Fruit fly (Drosophila melanogaster) whole organism, prepupa: ENCODE data around the gene Dbct.

Source experiments
- Blimp-1 ChIP-seq: fragments of 200-800 bp; sonication (Bioruptor generic); optimal IDR thresholded peaks from 3 replicates; lab custom pipeline; 2017; ENCODE audit warnings: missing biosample characterization, missing genetic modification characterization, mild to moderate bottlenecking, moderate library complexity, missing genetic modification reagents
- CG11762 ChIP-seq: fragments of 200-800 bp; sonication (Bioruptor generic); optimal IDR thresholded peaks from 3 replicates; lab custom pipeline; 2016; ENCODE audit warnings: missing biosample characterization, missing genetic modification characterization; ENCODE audit not compliant: insufficient read depth
- CG15336 ChIP-seq: fragments of 200-800 bp; sonication (Bioruptor generic); IDR thresholded peaks from 2 replicates; pipeline ENCODE4 v1.3.6; 2022; ENCODE audit warnings: missing biosample characterization, missing genetic modification characterization
- CG31627 ChIP-seq: fragments of 200-800 bp; sonication (Bioruptor generic); optimal IDR thresholded peaks from 3 replicates; lab custom pipeline; 2016; ENCODE audit warnings: missing biosample characterization, missing genetic modification characterization
- CG34406 ChIP-seq: fragments of 200-800 bp; sonication (Bioruptor generic); optimal IDR thresholded peaks from 3 replicates; lab custom pipeline; 2016; ENCODE audit warnings: missing biosample characterization, missing genetic modification characterization
- CG4318 ChIP-seq: fragments of 200-800 bp; sonication (Bioruptor generic); optimal IDR thresholded peaks from 3 replicates; lab custom pipeline; 2017; ENCODE audit warnings: missing biosample characterization, mild to moderate bottlenecking, missing genetic modification characterization
- CG6276 ChIP-seq: fragments of 200-800 bp; sonication (Bioruptor generic); optimal IDR thresholded peaks from 2 replicates; lab custom pipeline; 2017; ENCODE audit warnings: missing biosample characterization, mild to moderate bottlenecking, missing genetic modification characterization
- CG6792 ChIP-seq: fragments of 200-800 bp; sonication (Bioruptor generic); optimal IDR thresholded peaks from 3 replicates; lab custom pipeline; 2016; ENCODE audit warnings: missing biosample characterization, missing genetic modification characterization
- CG6854 ChIP-seq: fragments of 200-800 bp; sonication (Bioruptor generic); optimal IDR thresholded peaks from 2 replicates; lab custom pipeline; 2017; ENCODE audit warnings: missing biosample characterization, mild to moderate bottlenecking, missing genetic modification characterization
- CG7368 ChIP-seq: fragments of 200-800 bp; sonication (Bioruptor generic); optimal IDR thresholded peaks from 3 replicates; lab custom pipeline; 2016; ENCODE audit warnings: missing biosample characterization, missing genetic modification characterization
- CG8632 ChIP-seq: fragments of 200-800 bp; sonication (Bioruptor generic); optimal IDR thresholded peaks from 3 replicates; lab custom pipeline; 2016; ENCODE audit warnings: missing biosample characterization, missing genetic modification characterization
- Eip75B ChIP-seq: fragments of 200-800 bp; sonication (Bioruptor generic); optimal IDR thresholded peaks from 3 replicates; lab custom pipeline; 2016; ENCODE audit warnings: missing biosample characterization, missing genetic modification characterization
- Eip78C ChIP-seq: fragments of 200-800 bp; sonication (Bioruptor generic); peaks from one replicate; lab custom pipeline; 2016; ENCODE audit warnings: missing biosample characterization, missing genetic modification characterization
- Ets21C ChIP-seq: fragments of 200-800 bp; sonication (Bioruptor generic); optimal IDR thresholded peaks from 3 replicates; lab custom pipeline; 2016; ENCODE audit warnings: missing biosample characterization, missing genetic modification characterization
- Ets96B ChIP-seq: fragments of 200-800 bp; optimal IDR thresholded peaks from 2 replicates; lab custom pipeline; 2019; ENCODE audit warnings: missing biosample characterization, mild to moderate bottlenecking, missing genetic modification characterization, moderate library complexity
- Gug ChIP-seq: fragments of 200-800 bp; sonication (Bioruptor generic); IDR thresholded peaks from 2 replicates; pipeline ENCODE4 v1.3.6; 2022; ENCODE audit warnings: missing biosample characterization, missing genetic modification characterization
- Hr39 ChIP-seq: fragments of 200-800 bp; sonication (Bioruptor generic); optimal IDR thresholded peaks from 2 replicates; lab custom pipeline; 2016; ENCODE audit warnings: missing biosample characterization, missing genetic modification characterization
- Lpt ChIP-seq: fragments of 200-800 bp; sonication (Bioruptor generic); optimal IDR thresholded peaks from 3 replicates; lab custom pipeline; 2016; ENCODE audit warnings: missing biosample characterization, missing genetic modification characterization
- Met ChIP-seq: fragments of 200-800 bp; sonication (Bioruptor generic); optimal IDR thresholded peaks from 3 replicates; lab custom pipeline; 2016; ENCODE audit warnings: missing biosample characterization, missing genetic modification characterization
- OdsH ChIP-seq: fragments of 200-800 bp; sonication (Bioruptor generic); optimal IDR thresholded peaks from 3 replicates; lab custom pipeline; 2016; ENCODE audit warnings: missing biosample characterization, missing genetic modification characterization
- Smox ChIP-seq: fragments of 200-800 bp; sonication (Bioruptor generic); optimal IDR thresholded peaks from 3 replicates; lab custom pipeline; 2016; ENCODE audit warnings: missing biosample characterization, missing genetic modification characterization
- Sox102F ChIP-seq: fragments of 200-800 bp; sonication (Bioruptor generic); optimal IDR thresholded peaks from 2 replicates; lab custom pipeline; 2016; ENCODE audit warnings: missing biosample characterization, mild to moderate bottlenecking, missing genetic modification characterization
- acj6 ChIP-seq: fragments of 200-800 bp; sonication (Bioruptor generic); optimal IDR thresholded peaks from 3 replicates; lab custom pipeline; 2016; ENCODE audit warnings: missing biosample characterization, missing genetic modification characterization
- cyc ChIP-seq: fragments of 200-800 bp; sonication (Bioruptor generic); optimal IDR thresholded peaks from 3 replicates; lab custom pipeline; 2016; ENCODE audit warnings: missing biosample characterization, missing genetic modification characterization
- dac ChIP-seq: fragments of 200-800 bp; sonication (Bioruptor generic); optimal IDR thresholded peaks from 2 replicates; lab custom pipeline; 2017; ENCODE audit warnings: missing biosample characterization, mild to moderate bottlenecking, missing genetic modification characterization
- eg ChIP-seq: fragments of 200-800 bp; sonication (Bioruptor generic); IDR thresholded peaks from 3 replicates; pipeline ENCODE4 v1.3.6; 2022; ENCODE audit warnings: missing biosample characterization, missing genetic modification characterization
- esn ChIP-seq: fragments of 200-800 bp; sonication (Bioruptor generic); optimal IDR thresholded peaks from 2 replicates; lab custom pipeline; 2016; ENCODE audit warnings: missing biosample characterization, mild to moderate bottlenecking, missing genetic modification characterization, moderate library complexity
- fd85E ChIP-seq: fragments of 200-800 bp; sonication (Bioruptor generic); optimal IDR thresholded peaks from 3 replicates; lab custom pipeline; 2016; ENCODE audit warnings: missing biosample characterization, missing genetic modification characterization
- fkh ChIP-seq: fragments of 200-800 bp; sonication (Bioruptor generic); optimal IDR thresholded peaks from 3 replicates; lab custom pipeline; 2017; ENCODE audit warnings: missing biosample characterization, mild to moderate bottlenecking, missing genetic modification characterization, moderate library complexity
- lz ChIP-seq: fragments of 200-800 bp; sonication (Bioruptor generic); optimal IDR thresholded peaks from 3 replicates; lab custom pipeline; 2016; ENCODE audit warnings: missing biosample characterization, missing genetic modification characterization
- net ChIP-seq: fragments of 200-800 bp; sonication (Bioruptor generic); optimal IDR thresholded peaks from 3 replicates; lab custom pipeline; 2016; ENCODE audit warnings: missing biosample characterization, missing genetic modification characterization
- pdm3 ChIP-seq: fragments of 200-800 bp; sonication (Bioruptor generic); optimal IDR thresholded peaks from 3 replicates; lab custom pipeline; 2016; ENCODE audit warnings: missing biosample characterization, missing genetic modification characterization
- salr ChIP-seq, 2 experiments: fragments of 200-800 bp; sonication (Bioruptor generic); optimal IDR thresholded peaks; 3 replicates each; lab custom pipeline; 2016 to 2018; ENCODE audit warnings: missing biosample characterization in 2 of 2, missing genetic modification characterization in 2 of 2, mild to moderate bottlenecking in 1 of 2
- ss ChIP-seq, 2 experiments: fragments of 200-800 bp; sonication (Bioruptor generic); optimal IDR thresholded peaks; 2 replicates in 1 of 2; 3 replicates in 1 of 2; lab custom pipeline; 2017 to 2018; ENCODE audit warnings: mild to moderate bottlenecking in 2 of 2, missing biosample characterization in 2 of 2, missing genetic modification characterization in 2 of 2, moderate library complexity in 1 of 2
- svp ChIP-seq: fragments of 200-800 bp; sonication (Bioruptor generic); peaks from one replicate; lab custom pipeline; 2016; ENCODE audit warnings: missing biosample characterization, missing genetic modification characterization
- topi ChIP-seq: fragments of 200-800 bp; sonication (Bioruptor generic); optimal IDR thresholded peaks from 3 replicates; lab custom pipeline; 2016; ENCODE audit warnings: missing biosample characterization, missing genetic modification characterization
- vri ChIP-seq: fragments of 200-800 bp; sonication (Bioruptor generic); optimal IDR thresholded peaks from 3 replicates; lab custom pipeline; 2016; ENCODE audit warnings: missing biosample characterization, mild to moderate bottlenecking, missing genetic modification characterization

Gene Dbct

DNA sequence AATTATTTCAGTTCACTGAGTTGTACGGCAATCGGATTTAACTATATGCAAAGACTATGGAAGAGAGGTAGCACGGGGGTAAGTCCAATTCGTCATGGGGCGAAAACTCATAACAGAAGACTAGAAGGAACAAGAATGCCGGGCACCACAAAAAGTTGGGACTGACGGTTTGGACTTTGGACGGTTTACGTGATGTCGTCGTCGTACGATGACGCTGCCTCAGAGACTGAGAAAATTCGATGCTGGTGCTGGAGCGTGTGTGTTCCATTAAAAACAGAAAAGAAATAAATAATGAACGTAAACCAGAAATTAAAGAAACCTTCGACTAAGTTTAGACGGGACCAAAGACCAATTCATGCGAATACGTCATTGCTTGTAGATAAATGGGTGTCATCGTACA, 6.0 kb upstream of the Dbct start (continued):
- no peak for TF ChIP-seq Eip75B (GFP tag; lab: Kevin White, UChicago)
- TF ChIP-seq CG6792 (GFP tag; lab: Kevin White, UChicago), result no peak
- peak; percentile 13 for TF ChIP-seq Lpt (GFP tag; lab: Kevin White, UChicago)
- TF ChIP-seq net, result peak; percentile 21
- TF ChIP-seq Smox (GFP tag; lab: Kevin White, UChicago), result no peak
- no peak for TF ChIP-seq svp
- peak; percentile 48 for TF ChIP-seq CG6276 (GFP tag; lab: Kevin White, UChicago)
- no peak; the same call in 1 of the 2 replicates for TF ChIP-seq CG15336 (GFP tag; lab: Robert Waterston, UW)
- TF ChIP-seq Sox102F (GFP tag; lab: Kevin White, UChicago), result no peak
- TF ChIP-seq CG31627, result no peak
- TF ChIP-seq Ets21C, result no peak
- TF ChIP-seq CG7368 (GFP tag; lab: Kevin White, UChicago), result no peak
- no peak for TF ChIP-seq lz (GFP tag; lab: Kevin White, UChicago)
- TF ChIP-seq OdsH (GFP tag; lab: Kevin White, UChicago), result no peak
- peak; percentile 1 for TF ChIP-seq CG6854 (GFP tag; lab: Kevin White, UChicago)
- no peak for TF ChIP-seq cyc (GFP tag; lab: Kevin White, UChicago)
- no peak for TF ChIP-seq Ets96B (tag; lab: Kevin White, UChicago)

DNA sequence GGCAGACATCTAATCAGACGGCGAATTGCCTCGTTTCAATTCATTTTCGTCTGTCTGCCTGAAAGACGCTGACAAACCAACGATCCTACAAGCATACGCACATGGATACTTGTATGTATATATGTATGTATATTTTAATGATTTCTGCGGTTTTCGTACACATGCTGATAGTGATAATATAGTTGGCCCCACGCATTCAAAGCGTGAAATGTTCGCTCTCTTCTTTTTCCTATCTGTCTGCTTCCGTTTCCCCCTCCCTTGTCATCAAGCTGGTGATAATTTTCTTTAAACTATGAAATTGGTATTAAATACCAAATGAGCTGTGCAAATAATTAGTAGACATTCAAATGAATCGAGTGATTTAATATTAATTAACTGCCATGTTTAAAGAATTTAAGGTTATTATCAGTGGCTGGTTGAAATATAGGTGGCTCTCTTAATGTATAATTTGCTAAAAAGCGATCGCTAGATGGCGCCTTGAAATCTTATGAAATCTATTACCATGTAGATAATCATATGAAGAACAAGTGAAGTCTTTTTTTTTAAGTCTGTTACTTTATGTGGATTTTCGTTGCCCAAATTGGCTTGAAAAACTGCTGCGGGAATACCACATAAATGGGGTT, 5.0 kb upstream of the Dbct start, which contains the start of gene CG33177:
Gene CG33177 (plus strand): TSS at position 588 of the 623 bp plus-strand sequence.
- no peak for TF ChIP-seq CG15336 (GFP tag; lab: Robert Waterston, UW)
- TF ChIP-seq vri (GFP tag; lab: Kevin White, UChicago), result peak; percentile 37
- TF ChIP-seq salr (GFP tag; optimal IDR thresholded peaks at IDR 0.05; lab: Kevin White, UChicago), result no peak
- TF ChIP-seq ss (GFP tag; optimal IDR thresholded peaks at IDR 0.05; lab: Kevin White, UChicago), result no peak
- TF ChIP-seq CG6276 (GFP tag; lab: Kevin White, UChicago), result no peak
- TF ChIP-seq topi, result peak; percentile 12
- no peak for TF ChIP-seq CG8632 (GFP tag; lab: Kevin White, UChicago)
- TF ChIP-seq esn (GFP tag; lab: Kevin White, UChicago), result peak; percentile 29
- no peak for TF ChIP-seq CG4318 (GFP tag; lab: Kevin White, UChicago)
- TF ChIP-seq Hr39 (GFP tag; lab: Kevin White, UChicago), result peak; percentile 42
- TF ChIP-seq lz (GFP tag; lab: Kevin White, UChicago), result peak; percentile 17
- TF ChIP-seq Eip78C (GFP tag; lab: Kevin White, UChicago), result peak; percentile 45
- no peak for TF ChIP-seq acj6 (GFP tag; lab: Kevin White, UChicago)
- no peak for TF ChIP-seq Blimp-1 (GFP tag; lab: Kevin White, UChicago)
- peak; percentile 52 for TF ChIP-seq CG31627
- TF ChIP-seq net, result no peak
- TF ChIP-seq pdm3 (GFP tag; lab: Kevin White, UChicago), result peak; percentile 18
- TF ChIP-seq Ets96B (tag; lab: Kevin White, UChicago), result no peak
- TF ChIP-seq dac (GFP tag; lab: Kevin White, UChicago), result no peak
- no peak for TF ChIP-seq CG11762 (GFP tag; lab: Kevin White, UChicago)
- TF ChIP-seq OdsH (GFP tag; lab: Kevin White, UChicago), result no peak
- peak; percentile 25 for TF ChIP-seq fkh (GFP tag; lab: Kevin White, UChicago)
- TF ChIP-seq Met, result peak; percentile 5
- no peak for TF ChIP-seq fd85E (GFP tag; lab: Kevin White, UChicago)
- TF ChIP-seq svp, result peak; percentile 69
- TF ChIP-seq cyc (GFP tag; lab: Kevin White, UChicago), result peak; percentile 36
- no peak for TF ChIP-seq CG34406
- TF ChIP-seq Gug, result no peak
- TF ChIP-seq eg (GFP tag; lab: Robert Waterston, UW), result no peak

- peak; percentile 16; the same call in 1 of the 3 replicates for TF ChIP-seq eg (GFP tag; lab: Robert Waterston, UW)
- TF ChIP-seq OdsH (GFP tag; lab: Kevin White, UChicago), result no peak
Observed at dm6 chrX:15082681-15083080, 3.2 kb upstream of the Dbct start, which contains the start of gene CG33178. Gene CG33178, plus strand, starts transcription at chrX:15082827.
